Worm (Caenorhabditis elegans) whole organism, young adult: ENCODE measurements around the gene rpn-6.1.

ENCODE experiments used
- C17E4.6 ChIP-seq: fragments of 200-800 bp; sonication (Bioruptor generic); IDR thresholded peaks from 2 replicates; pipeline ENCODE4 v1.3.6; 2022; ENCODE audit warnings: missing genetic modification reagents, missing genetic modification characterization, missing compliant biosample characterization
- D2030.7 ChIP-seq: fragments of 200-800 bp; sonication (Bioruptor generic); IDR thresholded peaks from 2 replicates; pipeline ENCODE4 v1.3.6; 2022; ENCODE audit warnings: missing genetic modification reagents, missing genetic modification characterization, missing compliant biosample characterization
- F22D6.2 ChIP-seq: sonication (generic microtip); optimal IDR thresholded peaks from 2 replicates; lab custom pipeline; 2016; ENCODE audit warnings: mild to moderate bottlenecking, missing genetic modification characterization, missing compliant biosample characterization
- F33H1.4 ChIP-seq: fragments of 200-800 bp; sonication (Bioruptor generic); IDR thresholded peaks from 2 replicates; pipeline ENCODE4 v1.3.6; 2022; ENCODE audit warnings: missing genetic modification reagents, missing genetic modification characterization, missing compliant biosample characterization
- F39B2.1 ChIP-seq: fragments of 200-800 bp; sonication (Bioruptor generic); IDR thresholded peaks from 2 replicates; pipeline ENCODE4 v1.3.6; 2022; ENCODE audit warnings: missing genetic modification reagents, missing genetic modification characterization, missing compliant biosample characterization
- F57A8.1 ChIP-seq: fragments of 200-800 bp; sonication (Bioruptor generic); optimal IDR thresholded peaks from 2 replicates; lab custom pipeline; 2018; ENCODE audit warnings: mild to moderate bottlenecking, missing genetic modification characterization, moderate library complexity, missing compliant biosample characterization
- K11D2.4 ChIP-seq: fragments of 200-800 bp; sonication (Bioruptor generic); IDR thresholded peaks from 2 replicates; pipeline ENCODE4 v1.3.6; 2022; ENCODE audit warnings: missing genetic modification reagents, missing genetic modification characterization, missing compliant biosample characterization
- Y53G8AR.9 ChIP-seq: fragments of 200-800 bp; sonication (Bioruptor generic); conservative IDR thresholded peaks from 2 replicates; pipeline ENCODE4 v1.3.6; 2022; ENCODE audit warnings: missing genetic modification reagents, missing genetic modification characterization, missing compliant biosample characterization
- Y95B8A.8 ChIP-seq: fragments of 200-800 bp; sonication (Bioruptor generic); IDR thresholded peaks from 2 replicates; pipeline ENCODE4 v1.3.6; 2022; ENCODE audit warnings: missing genetic modification reagents, missing genetic modification characterization, missing compliant biosample characterization
- athp-1 ChIP-seq: sonication (generic microtip); optimal IDR thresholded peaks from 2 replicates; lab custom pipeline; 2017; ENCODE audit warnings: mild to moderate bottlenecking, missing genetic modification characterization, missing compliant biosample characterization
- attf-3 ChIP-seq: fragments of 200-800 bp; sonication (Bioruptor generic); conservative IDR thresholded peaks from 2 replicates; pipeline ENCODE4 v1.3.6; 2022; ENCODE audit warnings: missing genetic modification reagents, missing genetic modification characterization, missing compliant biosample characterization
- cebp-2 ChIP-seq: fragments of 200-800 bp; sonication (Bioruptor generic); IDR thresholded peaks from 2 replicates; pipeline ENCODE4 v1.3.6; 2022; ENCODE audit warnings: missing genetic modification characterization, missing compliant biosample characterization
- ceh-100 ChIP-seq: fragments of 200-800 bp; sonication (Bioruptor generic); IDR thresholded peaks from 2 replicates; pipeline ENCODE4 v1.3.6; 2022; ENCODE audit warnings: missing genetic modification reagents, missing genetic modification characterization, missing compliant biosample characterization
- ceh-79 ChIP-seq: sonication (generic microtip); optimal IDR thresholded peaks from 2 replicates; lab custom pipeline; 2017; ENCODE audit warnings: mild to moderate bottlenecking, missing genetic modification characterization, missing compliant biosample characterization
- ceh-91 ChIP-seq: fragments of 200-800 bp; sonication (Bioruptor generic); IDR thresholded peaks from 2 replicates; pipeline ENCODE4 v1.3.6; 2022; ENCODE audit warnings: missing genetic modification reagents, missing genetic modification characterization, missing compliant biosample characterization
- dox-1 ChIP-seq: fragments of 200-800 bp; sonication (Bioruptor generic); IDR thresholded peaks from 2 replicates; pipeline ENCODE4 v1.3.6; 2022; ENCODE audit warnings: missing genetic modification reagents, missing genetic modification characterization, missing compliant biosample characterization
- dpl-1 ChIP-seq: fragments of 150-350 bp; optimal IDR thresholded peaks from 2 replicates; lab custom pipeline; 2014; ENCODE audit warnings: missing biosample characterization, missing genetic modification reagents, missing genetic modification characterization
- efl-1 ChIP-seq: fragments of 150-350 bp; optimal IDR thresholded peaks from 2 replicates; lab custom pipeline; 2014; ENCODE audit warnings: missing biosample characterization, missing genetic modification reagents, missing genetic modification characterization
- egl-44 ChIP-seq: fragments of 200-800 bp; sonication (Bioruptor generic); IDR thresholded peaks from 2 replicates; pipeline ENCODE4 v1.3.6; 2022; ENCODE audit warnings: missing genetic modification reagents, missing genetic modification characterization, missing compliant biosample characterization
- ekl-4 ChIP-seq: fragments of 200-800 bp; sonication (Bioruptor generic); IDR thresholded peaks from 2 replicates; pipeline ENCODE4 v1.3.6; 2022; ENCODE audit warnings: missing genetic modification reagents, missing genetic modification characterization, missing compliant biosample characterization
- fkh-3 ChIP-seq: sonication (generic microtip); optimal IDR thresholded peaks from 2 replicates; lab custom pipeline; 2016; ENCODE audit warnings: mild to moderate bottlenecking, missing genetic modification characterization, missing compliant biosample characterization
- hlh-12 ChIP-seq: sonication (generic microtip); optimal IDR thresholded peaks from 2 replicates; lab custom pipeline; 2016; ENCODE audit warnings: missing genetic modification characterization, missing compliant biosample characterization
- hmg-20 ChIP-seq: fragments of 200-800 bp; sonication (Bioruptor generic); IDR thresholded peaks from 2 replicates; pipeline ENCODE4 v1.3.6; 2022; ENCODE audit warnings: missing genetic modification reagents, missing genetic modification characterization, missing compliant biosample characterization
- hrde-1 ChIP-seq: sonication (generic microtip); optimal IDR thresholded peaks from 2 replicates; lab custom pipeline; 2016; ENCODE audit warnings: missing genetic modification characterization, mild to moderate bottlenecking, missing compliant biosample characterization, moderate library complexity, missing genotype, missing genetic modification reagents, borderline replicate concordance
- hsf-1 ChIP-seq: fragments of 200-800 bp; sonication (Bioruptor generic); IDR thresholded peaks from 2 replicates; pipeline ENCODE4 v1.3.6; 2022; ENCODE audit warnings: missing genetic modification reagents, missing genetic modification characterization, missing compliant biosample characterization
- let-607 ChIP-seq, 2 experiments: fragments of 200-800 bp in 1 of 2; sonication (Bioruptor generic) in 1 of 2; sonication (generic microtip) in 1 of 2; optimal IDR thresholded peaks; 2 replicates each; lab custom pipeline; 2016 to 2018; ENCODE audit warnings: mild to moderate bottlenecking in 2 of 2, missing compliant biosample characterization in 2 of 2, missing genetic modification characterization in 2 of 2, moderate library complexity in 2 of 2, missing genotype in 1 of 2
- lin-26 ChIP-seq: fragments of 200-800 bp; sonication (Bioruptor generic); IDR thresholded peaks from 2 replicates; pipeline ENCODE4 v1.3.6; 2022; ENCODE audit warnings: missing genetic modification reagents, missing genetic modification characterization, missing compliant biosample characterization
- lin-54 ChIP-seq: fragments of 200-800 bp; sonication (Bioruptor generic); optimal IDR thresholded peaks from 2 replicates; lab custom pipeline; 2018; ENCODE audit warnings: mild to moderate bottlenecking, missing genetic modification characterization, missing compliant biosample characterization
- lsl-1 ChIP-seq: fragments of 200-800 bp; sonication (Bioruptor generic); optimal IDR thresholded peaks from 2 replicates; lab custom pipeline; 2018; ENCODE audit warnings: mild to moderate bottlenecking, missing genetic modification characterization, moderate library complexity, missing compliant biosample characterization
- madf-10 ChIP-seq: sonication (generic microtip); optimal IDR thresholded peaks from 2 replicates; lab custom pipeline; 2016; ENCODE audit warnings: mild to moderate bottlenecking, missing genetic modification characterization, missing compliant biosample characterization
- madf-3 ChIP-seq: fragments of 200-800 bp; sonication (Bioruptor generic); IDR thresholded peaks from 2 replicates; pipeline ENCODE4 v1.3.6; 2022; ENCODE audit warnings: missing genetic modification reagents, missing genetic modification characterization, missing compliant biosample characterization
- madf-6 ChIP-seq: fragments of 200-800 bp; sonication (Bioruptor generic); IDR thresholded peaks from 2 replicates; pipeline ENCODE4 v1.3.6; 2022; ENCODE audit warnings: missing genetic modification reagents, missing genetic modification characterization, missing compliant biosample characterization
- madf-8 ChIP-seq: fragments of 200-800 bp; sonication (Bioruptor generic); conservative IDR thresholded peaks from 2 replicates; pipeline ENCODE4 v1.3.6; 2022; ENCODE audit warnings: missing genetic modification reagents, missing genetic modification characterization, missing compliant biosample characterization
- mes-4 ChIP-seq: sonication (generic microtip); optimal IDR thresholded peaks from 2 replicates; lab custom pipeline; 2016; ENCODE audit warnings: missing genotype, missing genetic modification characterization, missing compliant biosample characterization
- mxl-1 ChIP-seq: sonication (generic microtip); optimal IDR thresholded peaks from 2 replicates; lab custom pipeline; 2016; ENCODE audit warnings: missing genetic modification characterization, missing compliant biosample characterization
- nhr-27 ChIP-seq: fragments of 200-800 bp; sonication (Bioruptor generic); optimal IDR thresholded peaks from 2 replicates; lab custom pipeline; 2018; ENCODE audit warnings: mild to moderate bottlenecking, missing genetic modification characterization, moderate library complexity, missing compliant biosample characterization
- nhr-80 ChIP-seq: sonication (generic microtip); optimal IDR thresholded peaks from 2 replicates; lab custom pipeline; 2016; ENCODE audit warnings: missing genetic modification characterization, missing compliant biosample characterization
- repo-1 ChIP-seq: sonication (generic microtip); optimal IDR thresholded peaks from 2 replicates; lab custom pipeline; 2017; ENCODE audit warnings: mild to moderate bottlenecking, missing genetic modification characterization, missing compliant biosample characterization
- snpc-1.1 ChIP-seq: sonication (generic microtip); optimal IDR thresholded peaks from 2 replicates; lab custom pipeline; 2017; ENCODE audit warnings: missing genetic modification characterization, mild to moderate bottlenecking, missing compliant biosample characterization, antibody characterized with exemption, moderate library complexity, missing genotype, missing genetic modification reagents; ENCODE audit not compliant: insufficient read depth
- snpc-3.4 ChIP-seq: sonication (generic microtip); optimal IDR thresholded peaks from 2 replicates; lab custom pipeline; 2017; ENCODE audit warnings: missing genetic modification characterization, mild to moderate bottlenecking, missing compliant biosample characterization, antibody characterized with exemption, moderate library complexity, missing genotype, missing genetic modification reagents
- snpc-4 ChIP-seq, 5 experiments: fragments of 150-350 bp in 1 of 5; sonication (generic microtip) in 4 of 5; optimal IDR thresholded peaks; 2 replicates each; lab custom pipeline; 2014 to 2018; ENCODE audit warnings: missing genetic modification characterization in 5 of 5, missing biosample characterization in 3 of 5, antibody characterized with exemption in 2 of 5, mild to moderate bottlenecking in 2 of 5, missing compliant biosample characterization in 2 of 5, missing genotype in 2 of 5, moderate library complexity in 2 of 5, missing genetic modification reagents in 1 of 5
- unc-62 ChIP-seq: fragments of 150-350 bp; optimal IDR thresholded peaks from 2 replicates; lab custom pipeline; 2014; ENCODE audit warnings: missing biosample characterization, missing genetic modification reagents, missing genetic modification characterization
- xnd-1 ChIP-seq: sonication (generic microtip); optimal IDR thresholded peaks from 2 replicates; lab custom pipeline; 2016; ENCODE audit warnings: missing genotype, missing genetic modification reagents, missing genetic modification characterization, missing compliant biosample characterization

Gene rpn-6.1

DNA sequence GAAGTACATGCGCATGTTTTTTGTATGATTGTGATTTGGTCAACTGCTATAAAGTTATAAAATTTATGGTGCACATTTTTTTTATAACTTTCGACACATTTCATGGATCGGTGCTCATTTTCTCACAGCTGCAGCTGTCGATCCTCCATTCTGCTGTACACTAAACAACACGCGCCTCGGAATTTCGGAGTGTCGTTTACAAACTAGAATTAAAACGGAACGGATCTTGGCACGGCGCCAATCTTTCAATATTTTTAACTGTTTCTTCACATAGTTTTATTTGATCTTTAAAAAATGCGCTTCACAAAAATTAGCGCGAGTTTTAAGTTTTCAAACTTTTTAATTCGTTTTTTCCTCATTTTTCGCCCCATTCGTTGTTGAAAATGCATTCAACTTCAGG is 15.4 kb downstream of the rpn-6.1 start, which contains the start of gene let-711:
Gene let-711, plus strand, starts transcription at position 337 of the 400 bp plus-strand sequence.
- TF ChIP-seq snpc-3.4, result peak; percentile 7
- no peak for TF ChIP-seq unc-62 (GFP tag; lab: Kevin White, UChicago)
- no peak for TF ChIP-seq ceh-79
- no peak for TF ChIP-seq ceh-100 (GFP tag; lab: Robert Waterston, UW)
- TF ChIP-seq let-607 (tag; optimal IDR thresholded peaks at IDR 0.05; lab: Kevin White, UChicago), result no peak
- peak; percentile 60 for TF ChIP-seq xnd-1 (tag; lab: Kevin White, UChicago)
- TF ChIP-seq F22D6.2 (tag; lab: Kevin White, UChicago), result no peak
- TF ChIP-seq D2030.7, result peak; percentile 53
- TF ChIP-seq dox-1 (GFP tag; lab: Robert Waterston, UW), result peak; percentile 18; the same call in 1 of the 2 replicates
- TF ChIP-seq F39B2.1 (GFP tag; lab: Robert Waterston, UW), result no peak
- TF ChIP-seq lin-26 (GFP tag; lab: Robert Waterston, UW), result no peak
- TF ChIP-seq lsl-1, result peak; percentile 48
- peak; percentile 79 for TF ChIP-seq madf-8 (GFP tag; lab: Robert Waterston, UW)
- peak; percentile 62 for TF ChIP-seq F33H1.4 (GFP tag; lab: Robert Waterston, UW)
- peak; percentile 95 for TF ChIP-seq attf-3
- no peak for TF ChIP-seq Y53G8AR.9 (GFP tag; lab: Robert Waterston, UW)
- TF ChIP-seq C17E4.6 (GFP tag; lab: Robert Waterston, UW), result no peak
- TF ChIP-seq repo-1 (tag; lab: Kevin White, UChicago), result no peak
- TF ChIP-seq Y95B8A.8, result 0 out of 2 replicates have a peak, but pooled peaks have one; percentile 7
- no peak for TF ChIP-seq madf-10 (tag; lab: Kevin White, UChicago)
- no peak for TF ChIP-seq nhr-80
- no peak for TF ChIP-seq egl-44
- TF ChIP-seq F57A8.1, result no peak
- peak; percentile 78 for TF ChIP-seq ceh-91 (GFP tag; lab: Robert Waterston, UW)
- no peak for TF ChIP-seq hlh-12 (tag; lab: Kevin White, UChicago)
- peak; percentile 92 for TF ChIP-seq madf-6 (GFP tag; lab: Robert Waterston, UW)
- no peak for TF ChIP-seq mxl-1
- TF ChIP-seq mes-4 (tag; lab: Kevin White, UChicago), result no peak
- TF ChIP-seq hrde-1 (tag; lab: Kevin White, UChicago), result no peak
- no peak for TF ChIP-seq K11D2.4 (GFP tag; lab: Robert Waterston, UW)
- TF ChIP-seq hsf-1 (GFP tag; lab: Robert Waterston, UW), result 0 out of 2 replicates have a peak, but pooled peaks have one; percentile 39
- peak; percentile 55 for TF ChIP-seq lin-54 (GFP tag; lab: Kevin White, UChicago)
- peak; percentile 37 for TF ChIP-seq dpl-1 (GFP tag; lab: Kevin White, UChicago)
- TF ChIP-seq snpc-1.1, result no peak
- no peak for TF ChIP-seq nhr-27 (tag; lab: Kevin White, UChicago)
- 0 out of 2 replicates have a peak, but pooled peaks have one; percentile 79 for TF ChIP-seq madf-3 (GFP tag; lab: Robert Waterston, UW)
- no peak for TF ChIP-seq hmg-20
- no peak for TF ChIP-seq cebp-2 (GFP tag; lab: Robert Waterston, UW)
- 0 out of 2 replicates have a peak, but pooled peaks have one; percentile 29 for TF ChIP-seq ekl-4
- peak; percentile 89 for TF ChIP-seq efl-1 (GFP tag; lab: Kevin White, UChicago)
- TF ChIP-seq athp-1 (tag; lab: Kevin White, UChicago), result no peak
- no peak for TF ChIP-seq fkh-3 (tag; lab: Kevin White, UChicago)
- TF ChIP-seq snpc-4 (GFP tag; optimal IDR thresholded peaks at IDR 0.05; lab: Kevin White, UChicago), result peak; percentile 22
- TF ChIP-seq snpc-4 (tag; optimal IDR thresholded peaks at IDR 0.05; lab: Kevin White, UChicago), result no peak
